Fruit fly (Drosophila melanogaster): ENCODE measurements around the gene MED18.

- TF ChIP-seq rgr (GFP tag; optimal IDR thresholded peaks at IDR 0.05) = no peak
- no peak for TF ChIP-seq h (GFP tag; optimal IDR thresholded peaks at IDR 0.05)
Observed at dm6 chrX:1831219-1831555, 34.5 kb upstream of the MED18 start.

Measured in whole organism, wandering third instar larva.